Worm (Caenorhabditis elegans): ENCODE results near the gene F58H1.6.

Gene F58H1.6

DNA sequence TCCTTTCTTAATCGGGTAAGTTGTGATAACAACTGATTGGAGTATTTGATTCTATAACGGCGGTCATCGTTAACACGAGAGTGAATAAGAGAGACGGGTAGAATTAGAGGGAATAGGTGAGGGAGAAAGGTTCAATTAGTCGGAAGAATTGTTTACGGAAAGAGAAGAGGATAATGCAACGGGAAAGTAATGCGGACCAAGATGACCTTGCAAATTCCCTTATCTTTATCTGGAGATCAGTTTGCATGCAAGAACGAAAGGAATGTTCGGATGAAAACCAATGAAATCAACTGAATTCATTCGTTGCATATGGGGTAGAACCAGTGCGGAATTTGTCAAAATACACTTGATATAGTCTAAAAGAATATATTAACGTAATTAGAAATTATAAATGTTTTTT lies 40.3 kb upstream of the F58H1.6 start:
- TF ChIP-seq nhr-76 (tag; optimal IDR thresholded peaks at IDR 0.05): no peak
- peak; percentile 79 for TF ChIP-seq elt-1 (tag; optimal IDR thresholded peaks at IDR 0.05; ENCODE audit: borderline replicate concordance, insufficient read depth)

- no peak for TF ChIP-seq elt-3 (tag; optimal IDR thresholded peaks at IDR 0.05)
- TF ChIP-seq sem-2 (GFP tag; optimal IDR thresholded peaks at IDR 0.05): no peak
- TF ChIP-seq mab-5 (tag; optimal IDR thresholded peaks at IDR 0.05): no peak
- no peak for TF ChIP-seq drap-1 (GFP tag; optimal IDR thresholded peaks at IDR 0.05)
Measured at ce11 chrV:11905977-11906376, 36.4 kb upstream of the F58H1.6 start.

DNA sequence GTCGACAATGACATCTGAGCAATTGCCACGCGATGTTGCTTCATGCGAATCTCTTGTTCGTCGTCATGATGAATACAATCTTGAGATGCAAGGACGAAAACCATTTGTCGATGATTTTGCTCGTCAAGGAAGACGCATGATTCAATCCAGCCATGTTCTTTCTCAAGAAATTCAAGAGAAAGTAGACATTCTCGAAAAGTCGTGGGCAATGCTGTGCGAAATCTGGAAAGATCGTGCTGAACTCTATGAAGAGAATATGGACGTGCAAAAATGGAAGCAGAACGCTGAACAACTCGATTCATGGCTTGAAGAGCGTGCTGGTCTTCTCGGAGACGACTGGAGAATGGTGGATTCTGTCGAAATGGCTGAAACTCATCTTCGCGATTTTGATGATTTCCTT lies 29.1 kb upstream of the F58H1.6 start:
- TF ChIP-seq nhr-12 (tag; optimal IDR thresholded peaks at IDR 0.05) (no peak), unc-120 (tag; optimal IDR thresholded peaks at IDR 0.05; ENCODE audit: poor library complexity, severe bottlenecking) (no peak), sem-2 (GFP tag; optimal IDR thresholded peaks at IDR 0.05) (no peak), drap-1 (GFP tag; optimal IDR thresholded peaks at IDR 0.05) (no peak), blmp-1 (tag; optimal IDR thresholded peaks at IDR 0.05) (no peak), ces-1 (GFP tag; optimal IDR thresholded peaks at IDR 0.05) (no peak), ham-2 (GFP tag; optimal IDR thresholded peaks at IDR 0.05) (no peak), ceh-83 (GFP tag; optimal IDR thresholded peaks at IDR 0.05) (no peak), bed-3 (GFP tag; optimal IDR thresholded peaks at IDR 0.05) (no peak), lsy-2 (tag; optimal IDR thresholded peaks at IDR 0.05) (no peak), mls-2 (tag; optimal IDR thresholded peaks at IDR 0.05) (no peak), elt-3 (tag; optimal IDR thresholded peaks at IDR 0.05) (no peak), elt-1 (tag; optimal IDR thresholded peaks at IDR 0.05; ENCODE audit: borderline replicate concordance, insufficient read depth) (no peak), M03D4.4 (tag; optimal IDR thresholded peaks at IDR 0.05) (no peak), lin-13 (tag; optimal IDR thresholded peaks at IDR 0.05) (no peak), cnd-1 (tag; optimal IDR thresholded peaks at IDR 0.05) (no peak), ceh-43 (GFP tag; optimal IDR thresholded peaks at IDR 0.05) (no peak), flh-1 (GFP tag; optimal IDR thresholded peaks at IDR 0.05) (no peak), sptf-1 (tag; optimal IDR thresholded peaks at IDR 0.05) (no peak)

DNA sequence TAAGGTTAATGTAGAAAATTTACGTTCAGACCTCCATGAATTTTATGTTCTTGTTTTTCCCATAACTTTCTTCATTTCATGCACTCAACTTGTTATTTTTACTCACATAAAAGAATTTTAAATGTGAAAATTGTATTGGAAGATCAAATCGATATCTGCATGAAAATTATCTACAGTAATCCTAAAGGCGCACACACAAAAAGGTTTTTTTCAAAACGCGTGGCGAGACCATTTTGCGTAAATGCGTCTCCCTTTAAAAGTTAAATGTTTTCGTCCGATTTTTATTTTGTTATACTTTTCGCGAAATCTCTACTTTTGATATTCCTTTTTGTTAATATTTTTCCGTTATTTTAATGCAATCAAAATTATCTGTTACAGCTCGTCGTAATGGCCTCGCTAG lies 25.2 kb upstream of the F58H1.6 start, which contains the start of gene R31.2:
Gene R31.2 (plus strand): TSS at position 388 of the 400 bp plus-strand sequence.
- TF ChIP-seq ceh-83 (GFP tag; optimal IDR thresholded peaks at IDR 0.05): no peak
- TF ChIP-seq flh-1 (GFP tag; optimal IDR thresholded peaks at IDR 0.05): no peak
- TF ChIP-seq pha-4 (tag; optimal IDR thresholded peaks at IDR 0.05): no peak
- no peak for TF ChIP-seq nhr-2 (tag; optimal IDR thresholded peaks at IDR 0.05)
- no peak for TF ChIP-seq tbx-8 (GFP tag; optimal IDR thresholded peaks at IDR 0.05)
- no peak for TF ChIP-seq mep-1 (tag; optimal IDR thresholded peaks at IDR 0.05)
- no peak for TF ChIP-seq elt-3 (tag; optimal IDR thresholded peaks at IDR 0.05)
- no peak for TF ChIP-seq unc-39 (tag; optimal IDR thresholded peaks at IDR 0.05)
- no peak for TF ChIP-seq ceh-43 (GFP tag; optimal IDR thresholded peaks at IDR 0.05)
- TF ChIP-seq ztf-11 (tag; optimal IDR thresholded peaks at IDR 0.05): no peak
- no peak for TF ChIP-seq lin-32 (GFP tag; optimal IDR thresholded peaks at IDR 0.05)
- TF ChIP-seq zip-8 (tag; optimal IDR thresholded peaks at IDR 0.05): no peak
- TF ChIP-seq ham-2 (GFP tag; optimal IDR thresholded peaks at IDR 0.05): no peak
- TF ChIP-seq lsy-2 (tag; optimal IDR thresholded peaks at IDR 0.05): no peak
- no peak for TF ChIP-seq mls-2 (tag; optimal IDR thresholded peaks at IDR 0.05)
- no peak for TF ChIP-seq M03D4.4 (tag; optimal IDR thresholded peaks at IDR 0.05)
- TF ChIP-seq elt-1 (tag; optimal IDR thresholded peaks at IDR 0.05; ENCODE audit: borderline replicate concordance, insufficient read depth): no peak
- TF ChIP-seq lin-13 (tag; optimal IDR thresholded peaks at IDR 0.05): no peak

DNA sequence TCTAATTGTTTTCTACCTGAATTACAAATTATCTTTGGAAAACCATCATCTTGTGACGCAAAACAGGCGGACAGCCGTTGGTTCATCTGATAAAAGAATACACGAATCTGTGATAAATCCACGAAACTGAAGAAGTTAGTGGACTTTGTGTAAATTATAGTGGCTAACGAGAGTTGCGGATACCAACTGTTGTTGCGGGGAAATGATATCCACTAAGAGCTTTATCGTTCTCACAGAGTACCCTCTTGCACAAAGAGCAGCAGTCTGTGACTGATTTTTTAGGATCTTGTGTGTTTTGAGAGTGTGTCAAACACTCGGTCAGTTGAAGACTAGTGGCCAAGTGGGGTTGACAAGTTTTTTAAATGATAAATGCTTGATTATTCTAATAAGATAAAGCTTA lies 22.8 kb upstream of the F58H1.6 start:
- TF ChIP-seq hlh-1 (tag; optimal IDR thresholded peaks at IDR 0.05): peak; percentile 88
- TF ChIP-seq mep-1 (tag; optimal IDR thresholded peaks at IDR 0.05): no peak
- no peak for TF ChIP-seq blmp-1 (tag; optimal IDR thresholded peaks at IDR 0.05)

ce11 chrV:11921229-11921628 lies 21.2 kb upstream of the F58H1.6 start:
- TF ChIP-seq bed-3 (GFP tag; optimal IDR thresholded peaks at IDR 0.05) (no peak), unc-62 (GFP tag; optimal IDR thresholded peaks at IDR 0.05) (peak; percentile 28)
